Fruit fly (Drosophila melanogaster) whole organism, embryonic: Measurements from ENCODE around the gene CG2533.
A peak's percentile ranks its signal among the peaks of the same experiment; 100 is the strongest.

ENCODE experiments used
- Atf-2 ChIP-seq: fragments of 200-800 bp; sonication (Bioruptor generic); optimal IDR thresholded peaks from 2 replicates; lab custom pipeline; 2016; ENCODE audit warnings: missing biosample characterization, missing genetic modification characterization
- B-H2 ChIP-seq: fragments of 200-800 bp; sonication (Bioruptor generic); optimal IDR thresholded peaks from 2 replicates; lab custom pipeline; 2018; ENCODE audit warnings: missing biosample characterization, mild to moderate bottlenecking, missing genetic modification characterization
- Bgb ChIP-seq: fragments of 200-800 bp; sonication (Bioruptor generic); IDR thresholded peaks from 2 replicates; pipeline ENCODE4 v1.3.6; 2022; ENCODE audit warnings: missing biosample characterization, missing genetic modification characterization; ENCODE audit not compliant: partially characterized antibody
- CG10267 ChIP-seq: fragments of 200-800 bp; sonication (Bioruptor generic); optimal IDR thresholded peaks from 2 replicates; lab custom pipeline; 2018; ENCODE audit warnings: missing biosample characterization, mild to moderate bottlenecking, missing genetic modification characterization, moderate library complexity
- CG12104 ChIP-seq: fragments of 200-800 bp; sonication (Bioruptor generic); optimal IDR thresholded peaks from 3 replicates; lab custom pipeline; 2016; ENCODE audit warnings: missing biosample characterization, missing genetic modification characterization
- CG12391 ChIP-seq: fragments of 200-800 bp; sonication (Bioruptor generic); optimal IDR thresholded peaks from 3 replicates; lab custom pipeline; 2018; ENCODE audit warnings: missing biosample characterization, mild to moderate bottlenecking, missing genetic modification characterization, moderate library complexity
- CG12942 ChIP-seq: fragments of 200-800 bp; sonication (Bioruptor generic); optimal IDR thresholded peaks from 3 replicates; lab custom pipeline; 2016; ENCODE audit warnings: missing biosample characterization, missing genetic modification characterization
- CG15696 ChIP-seq: fragments of 200-800 bp; sonication (Bioruptor generic); optimal IDR thresholded peaks from 2 replicates; lab custom pipeline; 2019; ENCODE audit warnings: missing biosample characterization, mild to moderate bottlenecking, missing genetic modification characterization, moderate library complexity
- CG17186 ChIP-seq: fragments of 200-800 bp; sonication (Bioruptor generic); optimal IDR thresholded peaks from 3 replicates; lab custom pipeline; 2017; ENCODE audit warnings: missing biosample characterization, missing genetic modification reagents, missing genetic modification characterization
- CG18262 ChIP-seq: fragments of 200-800 bp; optimal IDR thresholded peaks from 3 replicates; lab custom pipeline; 2019; ENCODE audit warnings: missing biosample characterization, mild to moderate bottlenecking, missing genetic modification characterization, moderate library complexity
- CG30020 ChIP-seq: fragments of 200-800 bp; optimal IDR thresholded peaks from 2 replicates; lab custom pipeline; 2019; ENCODE audit warnings: missing biosample characterization, mild to moderate bottlenecking, missing genetic modification characterization, moderate library complexity
- CG34224 ChIP-seq: fragments of 200-800 bp; sonication (Bioruptor generic); IDR thresholded peaks from 3 replicates; pipeline ENCODE4 v1.3.6; 2022; ENCODE audit warnings: missing biosample characterization, missing genetic modification characterization; ENCODE audit not compliant: partially characterized antibody
- CG6683 ChIP-seq: fragments of 200-800 bp; sonication (Bioruptor generic); optimal IDR thresholded peaks from 2 replicates; lab custom pipeline; 2017; ENCODE audit warnings: missing biosample characterization, mild to moderate bottlenecking, missing genetic modification characterization, missing genetic modification reagents
- CG6791 ChIP-seq: fragments of 200-800 bp; sonication (Bioruptor generic); IDR thresholded peaks from 3 replicates; pipeline ENCODE4 v1.3.6; 2022; ENCODE audit warnings: missing biosample characterization, missing genetic modification characterization; ENCODE audit not compliant: partially characterized antibody
- CG7928 ChIP-seq: fragments of 200-800 bp; sonication (Bioruptor generic); optimal IDR thresholded peaks from 2 replicates; lab custom pipeline; 2017; ENCODE audit warnings: missing biosample characterization, mild to moderate bottlenecking, missing genetic modification characterization
- CG8281 ChIP-seq: fragments of 200-800 bp; sonication (Bioruptor generic); optimal IDR thresholded peaks from 2 replicates; lab custom pipeline; 2018; ENCODE audit warnings: missing biosample characterization, mild to moderate bottlenecking, missing genetic modification characterization, moderate library complexity
- CG8924 ChIP-seq: fragments of 200-800 bp; optimal IDR thresholded peaks from 3 replicates; lab custom pipeline; 2019; ENCODE audit warnings: missing biosample characterization, mild to moderate bottlenecking, missing genetic modification characterization, moderate library complexity
- CTCF ChIP-seq: fragments of 200-800 bp; sonication (Bioruptor generic); optimal IDR thresholded peaks from 2 replicates; lab custom pipeline; 2017; ENCODE audit warnings: missing biosample characterization, mild to moderate bottlenecking, missing genetic modification characterization, moderate library complexity
- Chrac-16 ChIP-seq: fragments of 200-800 bp; sonication (Bioruptor generic); optimal IDR thresholded peaks from 3 replicates; lab custom pipeline; 2016; ENCODE audit warnings: missing biosample characterization, missing genetic modification characterization
- CoRest ChIP-seq: fragments of 200-800 bp; sonication (Bioruptor generic); optimal IDR thresholded peaks from 3 replicates; lab custom pipeline; 2018; ENCODE audit warnings: missing biosample characterization, mild to moderate bottlenecking, missing genetic modification characterization, moderate library complexity
- Dip2 ChIP-seq: fragments of 200-800 bp; sonication (Bioruptor generic); IDR thresholded peaks from 2 replicates; pipeline ENCODE4 v1.3.6; 2022; ENCODE audit warnings: missing biosample characterization, missing genetic modification characterization
- Dp ChIP-seq: fragments of 200-800 bp; sonication (Bioruptor generic); optimal IDR thresholded peaks from 2 replicates; lab custom pipeline; 2018; ENCODE audit warnings: missing biosample characterization, mild to moderate bottlenecking, missing genetic modification characterization, moderate library complexity
- Dref ChIP-seq: fragments of 200-800 bp; sonication (Bioruptor generic); IDR thresholded peaks from 2 replicates; pipeline ENCODE4 v1.3.6; 2022; ENCODE audit warnings: missing biosample characterization, missing genetic modification characterization
- Hand ChIP-seq: fragments of 200-800 bp; sonication (Bioruptor generic); optimal IDR thresholded peaks from 2 replicates; lab custom pipeline; 2017; ENCODE audit warnings: mild to moderate bottlenecking, missing biosample characterization, missing genetic modification reagents, missing genetic modification characterization
- Hr3 ChIP-seq: fragments of 200-800 bp; sonication (Bioruptor generic); optimal IDR thresholded peaks from 3 replicates; lab custom pipeline; 2016; ENCODE audit warnings: missing biosample characterization, missing genetic modification characterization
- Max ChIP-seq: fragments of 200-800 bp; sonication (Bioruptor generic); optimal IDR thresholded peaks from 2 replicates; lab custom pipeline; 2016; ENCODE audit warnings: missing biosample characterization, mild to moderate bottlenecking, missing genetic modification characterization
- Mrtf ChIP-seq: fragments of 200-800 bp; sonication (Bioruptor generic); IDR thresholded peaks from 3 replicates; pipeline ENCODE4 v1.3.6; 2022; ENCODE audit warnings: missing biosample characterization, missing genetic modification characterization
- Nf-YC ChIP-seq: fragments of 200-800 bp; optimal IDR thresholded peaks from 3 replicates; lab custom pipeline; 2019; ENCODE audit warnings: missing biosample characterization, mild to moderate bottlenecking, missing genetic modification characterization, moderate library complexity
- Rx ChIP-seq: fragments of 200-800 bp; sonication (Bioruptor generic); IDR thresholded peaks from 2 replicates; pipeline ENCODE4 v1.3.6; 2022; ENCODE audit warnings: missing biosample characterization, missing genetic modification characterization
- Scr ChIP-seq: fragments of 200-800 bp; sonication (Bioruptor generic); IDR thresholded peaks from 2 replicates; pipeline ENCODE4 v1.3.6; 2022; ENCODE audit warnings: missing biosample characterization, missing genetic modification characterization; ENCODE audit not compliant: partially characterized antibody
- ap ChIP-seq: fragments of 200-800 bp; sonication (Bioruptor generic); IDR thresholded peaks from 2 replicates; pipeline ENCODE4 v1.3.6; 2022; ENCODE audit warnings: missing biosample characterization, missing genetic modification characterization
- ato ChIP-seq: fragments of 200-800 bp; sonication (Bioruptor generic); IDR thresholded peaks from 2 replicates; pipeline ENCODE4 v1.3.6; 2022; ENCODE audit warnings: missing biosample characterization, missing genetic modification characterization; ENCODE audit not compliant: partially characterized antibody
- chinmo ChIP-seq: fragments of 200-800 bp; sonication (Bioruptor generic); IDR thresholded peaks from 4 replicates; pipeline ENCODE4 v1.3.6; 2022; ENCODE audit warnings: missing biosample characterization, missing genetic modification characterization; ENCODE audit not compliant: partially characterized antibody
- emc ChIP-seq: fragments of 200-800 bp; sonication (Bioruptor generic); optimal IDR thresholded peaks from 2 replicates; lab custom pipeline; 2016; ENCODE audit warnings: missing biosample characterization, missing genetic modification characterization
- gce ChIP-seq: fragments of 200-800 bp; sonication (Bioruptor generic); IDR thresholded peaks from 3 replicates; pipeline ENCODE4 v1.3.6; 2022; ENCODE audit warnings: missing biosample characterization, missing genetic modification characterization
- gfzf ChIP-seq: fragments of 200-800 bp; sonication (Bioruptor generic); optimal IDR thresholded peaks from 2 replicates; lab custom pipeline; 2016; ENCODE audit warnings: missing biosample characterization, mild to moderate bottlenecking, missing genetic modification characterization, moderate library complexity
- lmd ChIP-seq: fragments of 200-800 bp; sonication (Bioruptor generic); IDR thresholded peaks from 2 replicates; pipeline ENCODE4 v1.3.6; 2022; ENCODE audit warnings: missing biosample characterization, missing genetic modification characterization
- lola ChIP-seq, 3 experiments: fragments of >200 bp in 2 of 3; fragments of 200-800 bp in 1 of 3; sonication (Bioruptor generic) in 1 of 3; optimal IDR thresholded peaks; 2 replicates each; lab custom pipeline; 2017 to 2019; ENCODE audit warnings: missing biosample characterization in 3 of 3, missing genetic modification characterization in 3 of 3, mild to moderate bottlenecking in 1 of 3, moderate library complexity in 1 of 3
- nmo ChIP-seq: fragments of 200-800 bp; sonication (Bioruptor generic); optimal IDR thresholded peaks from 2 replicates; lab custom pipeline; 2018; ENCODE audit warnings: missing biosample characterization, mild to moderate bottlenecking, missing genetic modification characterization, moderate library complexity
- pb ChIP-seq: fragments of 200-800 bp; sonication (Bioruptor generic); optimal IDR thresholded peaks from 3 replicates; lab custom pipeline; 2016; ENCODE audit warnings: missing biosample characterization, missing genetic modification characterization
- pfk ChIP-seq: fragments of 200-800 bp; sonication (Bioruptor generic); optimal IDR thresholded peaks from 2 replicates; lab custom pipeline; 2018; ENCODE audit warnings: missing biosample characterization, mild to moderate bottlenecking, missing genetic modification characterization, moderate library complexity
- phol ChIP-seq: fragments of 200-800 bp; sonication (Bioruptor generic); optimal IDR thresholded peaks from 3 replicates; lab custom pipeline; 2018; ENCODE audit warnings: missing biosample characterization, mild to moderate bottlenecking, missing genetic modification characterization, moderate library complexity
- row ChIP-seq: fragments of 200-800 bp; sonication (Bioruptor generic); IDR thresholded peaks from 3 replicates; pipeline ENCODE4 v1.3.6; 2022; ENCODE audit warnings: missing biosample characterization, missing genetic modification characterization
- stwl ChIP-seq: fragments of 200-800 bp; sonication (Bioruptor generic); optimal IDR thresholded peaks from 3 replicates; lab custom pipeline; 2018; ENCODE audit warnings: missing biosample characterization, mild to moderate bottlenecking, missing genetic modification characterization, moderate library complexity
- tna ChIP-seq: fragments of 200-800 bp; sonication (Bioruptor generic); IDR thresholded peaks from 2 replicates; pipeline ENCODE4 v1.3.6; 2022; ENCODE audit warnings: missing biosample characterization, missing genetic modification characterization; ENCODE audit not compliant: partially characterized antibody
- twi ChIP-seq: fragments of 200-800 bp; optimal IDR thresholded peaks from 2 replicates; lab custom pipeline; 2019; ENCODE audit warnings: missing biosample characterization, mild to moderate bottlenecking, missing genetic modification characterization, moderate library complexity
- vnd ChIP-seq: fragments of 200-800 bp; sonication (Bioruptor generic); IDR thresholded peaks from 3 replicates; pipeline ENCODE4 v1.3.6; 2022; ENCODE audit warnings: missing biosample characterization, missing genetic modification characterization; ENCODE audit not compliant: partially characterized antibody
- wdn ChIP-seq: fragments of 200-800 bp; sonication (Bioruptor generic); IDR thresholded peaks from 2 replicates; pipeline ENCODE4 v1.3.6; 2022; ENCODE audit warnings: missing biosample characterization, missing genetic modification characterization
- zen2 ChIP-seq: fragments of 200-800 bp; sonication (Bioruptor generic); IDR thresholded peaks from 3 replicates; pipeline ENCODE4 v1.3.6; 2022; ENCODE audit warnings: missing biosample characterization, missing genetic modification characterization; ENCODE audit not compliant: partially characterized antibody

Gene CG2533

dm6 chrX:11611645-11612079 lies 7.7 kb upstream of the CG2533 start, which contains the start of the genes CG2247 and CG1703 (continued):
- TF ChIP-seq CG17186 (GFP tag; lab: Kevin White, UChicago) (peak; percentile 39), gfzf (GFP tag; lab: Kevin White, UChicago) (peak; percentile 69), CG7928 (GFP tag; lab: Kevin White, UChicago) (peak; percentile 85), B-H2 (no peak), stwl (peak; percentile 74), CG8924 (tag; lab: Kevin White, UChicago) (peak; percentile 54), CG15696 (tag; lab: Kevin White, UChicago) (no peak), Atf-2 (no peak), CoRest (tag; lab: Kevin White, UChicago) (peak; percentile 52), CTCF (GFP tag; lab: Kevin White, UChicago) (peak; percentile 40), CG12104 (GFP tag; lab: Kevin White, UChicago) (no peak), row (peak; percentile 44; the same call in 2 of the 3 replicates), Nf-YC (peak; percentile 60), Rx (GFP tag; lab: Robert Waterston, UW) (no peak), Dip2 (no peak), Chrac-16 (no peak), Bgb (GFP tag; lab: Robert Waterston, UW) (peak; percentile 81), CG10267 (tag; lab: Kevin White, UChicago) (peak; percentile 80), CG6683 (GFP tag; lab: Kevin White, UChicago) (no peak), CG12391 (tag; lab: Kevin White, UChicago) (peak; percentile 63), twi (tag; lab: Kevin White, UChicago) (peak; percentile 52), emc (GFP tag; lab: Kevin White, UChicago) (no peak), Dref (peak; percentile 82), pb (no peak), ato (0 out of 2 replicates have a peak, but pooled peaks have one; percentile 8), Hand (no peak), phol (tag; lab: Kevin White, UChicago) (peak; percentile 65), lmd (GFP tag; lab: Robert Waterston, UW) (no peak), wdn (GFP tag; lab: Robert Waterston, UW) (no peak), CG6791 (GFP tag; lab: Robert Waterston, UW) (peak; percentile 72; the same call in 2 of the 3 replicates), Max (GFP tag; lab: Kevin White, UChicago) (peak; percentile 22), chinmo (GFP tag; lab: Robert Waterston, UW) (peak; percentile 58; the same call in 1 of the 4 replicates), Hr3 (GFP tag; lab: Kevin White, UChicago) (no peak), gce (GFP tag; lab: Robert Waterston, UW) (no peak), CG30020 (peak; percentile 68), ap (no peak), vnd (peak; percentile 76), pfk (GFP tag; lab: Kevin White, UChicago) (peak; percentile 48), Mrtf (GFP tag; lab: Robert Waterston, UW) (no peak), CG18262 (tag; lab: Kevin White, UChicago) (peak; percentile 21), Dp (GFP tag; lab: Kevin White, UChicago) (peak; percentile 45), tna (GFP tag; lab: Robert Waterston, UW) (peak; percentile 51; the same call in 1 of the 2 replicates), lola (GFP tag; optimal IDR thresholded peaks at IDR 0.05; lab: Kevin White, UChicago) (peak in 1 of 3 experiments; percentile 2), zen2 (peak; percentile 37; the same call in 1 of the 3 replicates), CG12942 (no peak), nmo (peak; percentile 62), CG8281 (tag; lab: Kevin White, UChicago) (no peak), Scr (GFP tag; lab: Robert Waterston, UW) (peak; percentile 90), CG34224 (GFP tag; lab: Robert Waterston, UW) (peak; percentile 66)
